Fruit fly (Drosophila melanogaster): ENCODE data around the gene Saf-B.
A peak's percentile ranks its signal among the peaks of the same experiment; 100 is the strongest.

Saf-B gene

dm6 chr3R:24787042-24787565, 30.2 kb upstream of the Saf-B start, which contains the start of gene CG5805 (continued):
- TF ChIP-seq cad (GFP tag; optimal IDR thresholded peaks at IDR 0.05): no peak
- peak; percentile 34; the same call in 2 of the 3 replicates for TF ChIP-seq Mrtf (GFP tag; IDR thresholded peaks at IDR 0.05)
- no peak for TF ChIP-seq nerfin-2 (GFP tag; IDR thresholded peaks at IDR 0.05; ENCODE audit: partially characterized antibody)
- peak; percentile 82 for TF ChIP-seq H2.0 (GFP tag; IDR thresholded peaks at IDR 0.05)
- TF ChIP-seq crp (GFP tag; optimal IDR thresholded peaks at IDR 0.05): peak in 1 of 2 experiments; percentile 55
- TF ChIP-seq CG8765 (GFP tag; IDR thresholded peaks at IDR 0.05): no peak
- TF ChIP-seq Atf6 (GFP tag; IDR thresholded peaks at IDR 0.05): peak; percentile 80
- peak; percentile 58 for TF ChIP-seq slp2 (GFP tag; optimal IDR thresholded peaks at IDR 0.05)
- peak; percentile 56; the same call in 1 of the 2 replicates for TF ChIP-seq cas (GFP tag; IDR thresholded peaks at IDR 0.05)
- peak; percentile 62 for TF ChIP-seq fd96Cb (tag; optimal IDR thresholded peaks at IDR 0.05)
- TF ChIP-seq da (GFP tag; optimal IDR thresholded peaks at IDR 0.05): peak; percentile 61
- no peak for TF ChIP-seq zf30C (GFP tag; optimal IDR thresholded peaks at IDR 0.05)
- TF ChIP-seq gro (GFP tag; optimal IDR thresholded peaks at IDR 0.05): no peak
- peak; percentile 38; the same call in 1 of the 2 replicates for TF ChIP-seq CG13287 (GFP tag; IDR thresholded peaks at IDR 0.05; ENCODE audit: partially characterized antibody)
- peak; percentile 91 for TF ChIP-seq CG34376 (GFP tag; optimal IDR thresholded peaks at IDR 0.05)
- TF ChIP-seq CG6254 (GFP tag; optimal IDR thresholded peaks at IDR 0.05): peak; percentile 81
- TF ChIP-seq Taf1 (GFP tag; IDR thresholded peaks at IDR 0.05): peak; percentile 30; the same call in 1 of the 2 replicates
- peak; percentile 83 for TF ChIP-seq CG11085 (GFP tag; IDR thresholded peaks at IDR 0.05)
- no peak for TF ChIP-seq CG4360 (GFP tag; IDR thresholded peaks at IDR 0.05)
- no peak for TF ChIP-seq CG7963 (GFP tag; IDR thresholded peaks at IDR 0.05; ENCODE audit: partially characterized antibody)
- peak; percentile 35 for TF ChIP-seq tx (GFP tag; optimal IDR thresholded peaks at IDR 0.05)
- peak; percentile 80 for TF ChIP-seq otp (GFP tag; IDR thresholded peaks at IDR 0.05)
- TF ChIP-seq CG1647 (GFP tag; optimal IDR thresholded peaks at IDR 0.05): peak; percentile 66
- TF ChIP-seq stc (GFP tag; IDR thresholded peaks at IDR 0.05): peak; percentile 77
- peak; percentile 96 for TF ChIP-seq MESR4 (GFP tag; optimal IDR thresholded peaks at IDR 0.05)
- TF ChIP-seq CG2120 (GFP tag; optimal IDR thresholded peaks at IDR 0.05): peak; percentile 59
- TF ChIP-seq dmrt99B (tag; optimal IDR thresholded peaks at IDR 0.05): peak; percentile 72
- peak; percentile 65 to 87 for TF ChIP-seq dpn (GFP tag; optimal IDR thresholded peaks at IDR 0.05)
- peak; percentile 93 for TF ChIP-seq CG13775 (GFP tag; optimal IDR thresholded peaks at IDR 0.05)
- TF ChIP-seq sc (optimal IDR thresholded peaks at IDR 0.05): no peak
- TF ChIP-seq sc (GFP tag; optimal IDR thresholded peaks at IDR 0.05): peak; percentile 75
- TF ChIP-seq MBD-R2 (GFP tag; IDR thresholded peaks at IDR 0.05): peak; percentile 75
- peak; percentile 69 for TF ChIP-seq disco-r (GFP tag; optimal IDR thresholded peaks at IDR 0.05)
- TF ChIP-seq CG1024 (GFP tag; IDR thresholded peaks at IDR 0.05): peak; percentile 72
- peak; percentile 71; the same call in 2 of the 3 replicates for TF ChIP-seq Optix (GFP tag; IDR thresholded peaks at IDR 0.05)
- TF ChIP-seq CG9727 (GFP tag; optimal IDR thresholded peaks at IDR 0.05): peak; percentile 90
- peak; percentile 69 for TF ChIP-seq Oli (tag; optimal IDR thresholded peaks at IDR 0.05)
- TF ChIP-seq wdn (GFP tag; IDR thresholded peaks at IDR 0.05): peak; percentile 81
- TF ChIP-seq Sry-δ (GFP tag; optimal IDR thresholded peaks at IDR 0.05): peak; percentile 56
- TF ChIP-seq CG5245 (GFP tag; optimal IDR thresholded peaks at IDR 0.05): peak; percentile 60
- peak; percentile 69 for TF ChIP-seq grn (GFP tag; optimal IDR thresholded peaks at IDR 0.05)
- TF ChIP-seq Ssrp (tag; optimal IDR thresholded peaks at IDR 0.05): peak; percentile 58
- TF ChIP-seq salm (tag; optimal IDR thresholded peaks at IDR 0.05): peak; percentile 40
- peak; percentile 59 for TF ChIP-seq Six4 (GFP tag; optimal IDR thresholded peaks at IDR 0.05)
- peak; percentile 70 for TF ChIP-seq CG4707 (GFP tag; optimal IDR thresholded peaks at IDR 0.05)
- peak; percentile 48 for TF ChIP-seq CG1792 (GFP tag; optimal IDR thresholded peaks at IDR 0.05)
- peak; percentile 96 for TF ChIP-seq CG12769 (tag; optimal IDR thresholded peaks at IDR 0.05)
- TF ChIP-seq stwl (tag; optimal IDR thresholded peaks at IDR 0.05): no peak
- TF ChIP-seq seq (GFP tag; IDR thresholded peaks at IDR 0.05): peak; percentile 56; the same call in 1 of the 2 replicates
- TF ChIP-seq CG7745 (tag; optimal IDR thresholded peaks at IDR 0.05): no peak
- no peak; the same call in 2 of the 3 replicates for TF ChIP-seq croc (GFP tag; conservative IDR thresholded peaks at IDR 0.05)

Data from whole organism, embryonic.